Fruit fly (Drosophila melanogaster): ENCODE results near the gene ctp.

Gene ctp

DNA sequence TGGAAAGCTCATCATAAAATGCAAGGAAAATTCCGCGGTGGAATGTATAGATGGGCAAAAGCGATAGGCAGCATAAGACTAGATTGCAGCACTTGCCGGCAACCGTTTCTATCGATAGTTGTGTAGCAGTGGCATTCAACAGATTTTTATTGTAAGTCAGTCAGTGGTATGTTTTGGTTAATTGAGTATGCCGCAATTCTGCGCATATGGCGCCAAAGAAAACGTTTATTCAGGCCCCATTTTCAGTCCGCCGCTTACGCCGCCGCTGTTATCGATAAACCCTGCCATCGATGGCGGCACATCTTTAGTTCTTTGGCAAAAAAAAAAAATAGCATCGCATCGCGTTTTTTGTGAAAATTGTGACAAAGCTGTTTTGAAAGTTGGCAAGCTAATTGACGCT, 37.8 kb upstream of the ctp start, which contains the start of the genes Cbp80 and Torsin (continued):
- peak; percentile 13 for TF ChIP-seq Ets97D (GFP tag; optimal IDR thresholded peaks at IDR 0.05)
- peak; percentile 67 for TF ChIP-seq CG2129 (GFP tag; IDR thresholded peaks at IDR 0.05; ENCODE audit: partially characterized antibody)
- peak; percentile 74 for TF ChIP-seq CG1603 (tag; optimal IDR thresholded peaks at IDR 0.05)
- peak; percentile 92 for TF ChIP-seq Sry-δ (GFP tag; optimal IDR thresholded peaks at IDR 0.05)
- peak; percentile 81 for TF ChIP-seq BEAF-32 (GFP tag; optimal IDR thresholded peaks at IDR 0.05)
- TF ChIP-seq HLH4C (GFP tag; IDR thresholded peaks at IDR 0.05; ENCODE audit: partially characterized antibody), result peak; percentile 100
- TF ChIP-seq btn (GFP tag; optimal IDR thresholded peaks at IDR 0.05), result no peak
- TF ChIP-seq lmd (GFP tag; IDR thresholded peaks at IDR 0.05), result 0 out of 2 replicates have a peak, but pooled peaks have one; percentile 20
- peak; percentile 79 for TF ChIP-seq hbn (GFP tag; IDR thresholded peaks at IDR 0.05; ENCODE audit: partially characterized antibody)
- TF ChIP-seq CG2116 (GFP tag; optimal IDR thresholded peaks at IDR 0.05), result peak; percentile 77
- TF ChIP-seq vnd (GFP tag; IDR thresholded peaks at IDR 0.05; ENCODE audit: partially characterized antibody), result peak; percentile 93
- peak; percentile 83 for TF ChIP-seq unc-4 (GFP tag; IDR thresholded peaks at IDR 0.05; ENCODE audit: partially characterized antibody)
- TF ChIP-seq HLHmδ (GFP tag; optimal IDR thresholded peaks at IDR 0.05), result no peak
- TF ChIP-seq Elba2 (GFP tag; optimal IDR thresholded peaks at IDR 0.05), result no peak
- TF ChIP-seq CG12299 (tag; optimal IDR thresholded peaks at IDR 0.05), result no peak
- no peak for TF ChIP-seq cas (GFP tag; IDR thresholded peaks at IDR 0.05)
- TF ChIP-seq Dref (GFP tag; IDR thresholded peaks at IDR 0.05), result peak; percentile 73
- TF ChIP-seq Dfd (GFP tag; optimal IDR thresholded peaks at IDR 0.05), result no peak
- no peak for TF ChIP-seq CG11398 (GFP tag; optimal IDR thresholded peaks at IDR 0.05)
- TF ChIP-seq CG7786 (GFP tag; optimal IDR thresholded peaks at IDR 0.05), result peak; percentile 26
- TF ChIP-seq CG5953 (GFP tag; IDR thresholded peaks at IDR 0.05), result no peak
- peak; percentile 1 for TF ChIP-seq CG9727 (GFP tag; optimal IDR thresholded peaks at IDR 0.05)
- TF ChIP-seq Antp (GFP tag; optimal IDR thresholded peaks at IDR 0.05), result peak; percentile 33
- peak; percentile 83 for TF ChIP-seq bbx (GFP tag; IDR thresholded peaks at IDR 0.05; ENCODE audit: partially characterized antibody)
- TF ChIP-seq CG7745 (tag; optimal IDR thresholded peaks at IDR 0.05), result no peak
- TF ChIP-seq H2.0 (GFP tag; IDR thresholded peaks at IDR 0.05), result 0 out of 2 replicates have a peak, but pooled peaks have one; percentile 16

DNA sequence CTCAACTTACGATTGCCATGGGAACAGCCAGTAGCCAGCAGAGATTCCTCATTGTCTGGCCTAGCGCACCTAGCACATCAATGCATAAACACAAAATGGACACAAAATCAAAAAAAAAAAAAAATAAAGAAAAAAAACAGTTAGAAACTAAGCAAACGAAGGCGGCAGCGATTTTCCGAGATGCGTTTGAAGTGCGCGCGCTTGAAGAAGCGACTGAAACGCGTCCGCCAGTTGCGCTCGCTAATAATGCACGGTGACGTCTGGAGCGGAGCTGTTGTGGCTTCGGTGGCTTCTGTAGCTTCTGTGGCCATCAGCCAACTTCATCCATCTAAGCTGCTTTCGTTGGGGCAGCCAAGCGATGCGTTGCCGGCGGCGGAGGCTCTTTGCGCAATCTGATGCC, 33.2 kb upstream of the ctp start, which contains the start of gene CG15473:
Gene CG15473 (minus strand): TSS at position 101 of the 400 bp plus-strand sequence.
- TF ChIP-seq CG13775 (GFP tag; optimal IDR thresholded peaks at IDR 0.05) (no peak), CG15696 (tag; optimal IDR thresholded peaks at IDR 0.05) (no peak), CG8765 (GFP tag; IDR thresholded peaks at IDR 0.05) (no peak), gt (GFP tag; IDR thresholded peaks at IDR 0.05) (no peak), bab2 (GFP tag; optimal IDR thresholded peaks at IDR 0.05) (no peak), sna (GFP tag; IDR thresholded peaks at IDR 0.05; ENCODE audit: partially characterized antibody) (no peak), wdn (GFP tag; IDR thresholded peaks at IDR 0.05) (no peak), nerfin-1 (tag; optimal IDR thresholded peaks at IDR 0.05) (no peak), hb (GFP tag; IDR thresholded peaks at IDR 0.05; ENCODE audit: partially characterized antibody) (no peak), Abd-B (GFP tag; optimal IDR thresholded peaks at IDR 0.05) (no peak), CG12155 (GFP tag; optimal IDR thresholded peaks at IDR 0.05) (no peak), CG6791 (GFP tag; IDR thresholded peaks at IDR 0.05; ENCODE audit: partially characterized antibody) (no peak), NC2β (GFP tag; optimal IDR thresholded peaks at IDR 0.05) (no peak), sob (GFP tag; IDR thresholded peaks at IDR 0.05) (no peak), dm (GFP tag; optimal IDR thresholded peaks at IDR 0.05) (no peak), Sox100B (GFP tag; optimal IDR thresholded peaks at IDR 0.05) (no peak), CG8281 (tag; optimal IDR thresholded peaks at IDR 0.05) (no peak)
